Fruit fly (Drosophila melanogaster): ENCODE data around the gene COX5B.

The COX5B gene

dm6 chr2L:6579045-6579444 lies 21.4 kb downstream of the COX5B start:
- TF ChIP-seq pan (optimal IDR thresholded peaks at IDR 0.05) (no peak), usp (GFP tag; optimal IDR thresholded peaks at IDR 0.05) (no peak), Dll (optimal IDR thresholded peaks at IDR 0.05) (no peak), CG8478 (optimal IDR thresholded peaks at IDR 0.05) (no peak), EcR (GFP tag; optimal IDR thresholded peaks at IDR 0.05) (no peak), psq (optimal IDR thresholded peaks at IDR 0.05) (no peak)

DNA sequence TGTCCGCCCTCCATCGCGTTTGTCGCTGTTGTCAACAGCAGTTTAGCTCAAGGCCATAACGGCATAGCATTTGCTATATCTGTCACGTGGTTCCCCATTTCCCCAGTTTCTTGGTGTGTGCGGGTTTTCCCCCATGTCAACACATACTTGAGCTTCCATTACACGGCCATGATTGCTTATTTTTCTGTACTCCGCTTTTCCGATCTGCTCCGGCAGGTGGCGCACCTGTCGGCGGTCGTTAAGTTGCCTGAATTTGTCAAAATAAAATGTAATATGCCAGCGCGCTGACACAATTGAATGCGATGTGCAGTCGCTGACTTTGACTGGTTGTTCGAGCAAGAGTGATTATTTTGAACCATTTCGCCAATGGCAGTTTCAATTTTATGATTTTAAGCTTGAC lies 26.7 kb downstream of the COX5B start:
- TF ChIP-seq psq (optimal IDR thresholded peaks at IDR 0.05) (no peak), usp (GFP tag; optimal IDR thresholded peaks at IDR 0.05) (no peak), pan (optimal IDR thresholded peaks at IDR 0.05) (no peak), EcR (GFP tag; optimal IDR thresholded peaks at IDR 0.05) (no peak), Dll (optimal IDR thresholded peaks at IDR 0.05) (no peak)

DNA sequence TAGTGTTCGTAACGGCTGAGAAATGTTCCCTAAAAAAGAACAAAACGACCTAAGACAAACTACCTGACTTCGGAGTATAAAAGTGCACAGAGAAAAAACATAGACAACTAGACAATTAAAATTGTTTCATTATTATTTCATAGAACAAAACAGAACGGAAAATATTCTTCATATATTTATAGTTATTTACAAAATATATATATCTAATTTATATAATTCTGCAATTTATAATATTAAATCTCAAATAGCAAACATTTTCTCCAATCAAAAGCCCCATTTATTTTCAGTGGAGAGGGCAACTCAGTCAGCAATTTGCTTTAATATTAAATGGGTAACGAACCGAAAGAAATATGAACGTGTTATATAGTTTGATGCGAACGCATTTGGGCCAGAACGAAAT lies 37.4 kb downstream of the COX5B start:
- TF ChIP-seq psq (optimal IDR thresholded peaks at IDR 0.05), result no peak
- no peak for TF ChIP-seq CG8478 (optimal IDR thresholded peaks at IDR 0.05)
- no peak for TF ChIP-seq Dll (optimal IDR thresholded peaks at IDR 0.05)
- TF ChIP-seq usp (GFP tag; optimal IDR thresholded peaks at IDR 0.05), result no peak
- no peak for TF ChIP-seq pan (optimal IDR thresholded peaks at IDR 0.05)
- no peak for TF ChIP-seq EcR (GFP tag; optimal IDR thresholded peaks at IDR 0.05)

DNA sequence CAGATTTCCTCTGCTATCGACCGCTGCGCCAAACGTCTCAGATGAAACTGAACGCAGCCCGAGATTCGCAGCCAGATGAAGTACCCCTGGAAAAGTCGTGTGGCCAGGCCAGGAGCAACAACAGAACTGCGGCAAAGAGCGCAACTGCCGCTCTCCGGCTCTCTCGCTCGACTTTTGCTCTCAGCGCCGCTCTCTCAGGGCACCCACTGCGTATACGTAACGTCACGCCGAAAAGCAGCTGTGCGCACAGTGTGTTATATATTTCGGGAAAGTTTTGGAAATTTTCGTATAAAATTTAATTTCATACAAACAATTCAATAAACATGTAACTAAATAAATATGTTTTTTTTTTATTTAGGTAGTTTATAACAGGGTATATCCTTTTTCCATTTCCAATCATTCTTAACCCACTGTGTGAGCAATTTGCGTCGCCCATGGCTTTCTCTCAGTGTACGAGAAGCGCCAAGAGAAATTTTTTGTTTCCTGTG lies 43.5 kb downstream of the COX5B start, which contains the start of gene Dpp10:
Gene Dpp10, minus strand, starts transcription at position 51 of the 488 bp plus-strand sequence.
- TF ChIP-seq Dll (optimal IDR thresholded peaks at IDR 0.05) (peak; percentile 86), pan (optimal IDR thresholded peaks at IDR 0.05) (no peak)
